Worm (Caenorhabditis elegans): ENCODE measurements around the gene F41G3.21.

DNA sequence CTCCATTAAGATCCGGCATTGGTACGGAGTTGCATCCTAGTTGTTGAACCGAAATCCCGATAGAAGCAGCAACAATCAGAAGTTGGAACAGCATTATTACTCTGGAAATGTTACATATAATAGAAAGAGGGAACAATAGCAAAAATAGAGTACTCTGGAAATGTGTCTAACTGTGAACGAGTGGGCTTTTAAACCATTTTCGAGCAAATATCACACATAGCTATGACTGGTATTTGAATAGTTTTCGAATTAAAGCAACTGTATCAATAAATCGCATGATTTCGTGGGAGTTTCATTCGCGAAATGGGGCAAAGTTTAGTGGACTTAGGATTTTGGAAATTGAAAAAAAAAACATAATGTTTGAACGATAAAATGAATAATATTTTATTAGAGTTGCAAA lies 3.3 kb downstream of the F41G3.21 start, which contains the start of gene F41G3.10:
- TF ChIP-seq blmp-1 (tag; optimal IDR thresholded peaks at IDR 0.05) = no peak
- no peak for TF ChIP-seq mls-2 (tag; optimal IDR thresholded peaks at IDR 0.05)
- TF ChIP-seq ceh-43 (GFP tag; optimal IDR thresholded peaks at IDR 0.05) = no peak
- TF ChIP-seq unc-39 (tag; optimal IDR thresholded peaks at IDR 0.05) = no peak
- TF ChIP-seq elt-3 (tag; optimal IDR thresholded peaks at IDR 0.05) = no peak
- TF ChIP-seq unc-62 (GFP tag; optimal IDR thresholded peaks at IDR 0.05) = no peak
- TF ChIP-seq flh-1 (GFP tag; optimal IDR thresholded peaks at IDR 0.05) = no peak
- no peak for TF ChIP-seq drap-1 (GFP tag; optimal IDR thresholded peaks at IDR 0.05)
- TF ChIP-seq pha-4 (tag; optimal IDR thresholded peaks at IDR 0.05) = no peak
- TF ChIP-seq ceh-39 (tag; optimal IDR thresholded peaks at IDR 0.05) = no peak
- TF ChIP-seq mab-5 (tag; optimal IDR thresholded peaks at IDR 0.05) = no peak
- no peak for TF ChIP-seq ces-1 (GFP tag; optimal IDR thresholded peaks at IDR 0.05)
- no peak for TF ChIP-seq snpc-4 (tag; optimal IDR thresholded peaks at IDR 0.05)
